Fruit fly (Drosophila melanogaster): ENCODE results near the gene CG8500.

Gene CG8500

dm6 chr3R:9762955-9763931 lies 21.2 kb upstream of the CG8500 start, which contains the start of the genes Snap24 and CG8478 (continued):
- peak; percentile 96 for TF ChIP-seq CG7357 (GFP tag; IDR thresholded peaks at IDR 0.05)
- TF ChIP-seq inv (GFP tag; IDR thresholded peaks at IDR 0.05; ENCODE audit: partially characterized antibody), result peak; percentile 72
- TF ChIP-seq amos (GFP tag; IDR thresholded peaks at IDR 0.05; ENCODE audit: partially characterized antibody), result peak; percentile 88
- TF ChIP-seq CG10267 (tag; optimal IDR thresholded peaks at IDR 0.05), result peak; percentile 93

dm6 chr3R:9767620-9768592 lies 16.5 kb upstream of the CG8500 start, which contains the start of gene Naa80:
Gene Naa80 (plus strand): TSS chr3R:9767834.
- TF ChIP-seq Gsc (GFP tag; IDR thresholded peaks at IDR 0.05), result no peak
- peak; percentile 64 for TF ChIP-seq zfh1 (GFP tag; IDR thresholded peaks at IDR 0.05)
- TF ChIP-seq Ada2b (GFP tag; IDR thresholded peaks at IDR 0.05), result no peak
- TF ChIP-seq pho (GFP tag; optimal IDR thresholded peaks at IDR 0.05), result peak; percentile 76
- TF ChIP-seq ewg (GFP tag; optimal IDR thresholded peaks at IDR 0.05), result peak; percentile 58
- peak; percentile 16 for TF ChIP-seq dmrt11E (tag; optimal IDR thresholded peaks at IDR 0.05)
- TF ChIP-seq dati (GFP tag; IDR thresholded peaks at IDR 0.05), result no peak
- TF ChIP-seq GATAe (GFP tag; conservative IDR thresholded peaks at IDR 0.05), result no peak
- TF ChIP-seq bcd (GFP tag; optimal IDR thresholded peaks at IDR 0.05), result peak; percentile 58
- peak; percentile 51 for TF ChIP-seq cg (GFP tag; optimal IDR thresholded peaks at IDR 0.05)
- peak; percentile 86 for TF ChIP-seq fu2 (GFP tag; optimal IDR thresholded peaks at IDR 0.05)
- no peak for TF ChIP-seq Mrtf (GFP tag; IDR thresholded peaks at IDR 0.05)
- peak; percentile 30; the same call in 1 of the 2 replicates for TF ChIP-seq CG9215 (GFP tag; IDR thresholded peaks at IDR 0.05)
- TF ChIP-seq Scr (GFP tag; IDR thresholded peaks at IDR 0.05; ENCODE audit: partially characterized antibody), result peak; percentile 44; the same call in 1 of the 2 replicates
- TF ChIP-seq grau (tag; optimal IDR thresholded peaks at IDR 0.05), result peak; percentile 53
- TF ChIP-seq CG1602 (GFP tag; optimal IDR thresholded peaks at IDR 0.05), result peak; percentile 21
- peak; percentile 38 for TF ChIP-seq CG12391 (tag; optimal IDR thresholded peaks at IDR 0.05)
- TF ChIP-seq CG12769 (tag; optimal IDR thresholded peaks at IDR 0.05), result peak; percentile 88
- peak; percentile 79 for TF ChIP-seq CG11247 (GFP tag; IDR thresholded peaks at IDR 0.05)
- TF ChIP-seq CG10565 (GFP tag; optimal IDR thresholded peaks at IDR 0.05), result no peak
- TF ChIP-seq Jarid2 (GFP tag; optimal IDR thresholded peaks at IDR 0.05), result no peak
- TF ChIP-seq pnt (GFP tag; optimal IDR thresholded peaks at IDR 0.05), result peak; percentile 44
- peak; percentile 18; the same call in 1 of the 3 replicates for TF ChIP-seq tgo (GFP tag; IDR thresholded peaks at IDR 0.05)
- TF ChIP-seq org-1 (GFP tag; optimal IDR thresholded peaks at IDR 0.05), result no peak
- TF ChIP-seq az2 (GFP tag; optimal IDR thresholded peaks at IDR 0.05), result peak; percentile 44
- no peak for TF ChIP-seq TFAM (GFP tag; optimal IDR thresholded peaks at IDR 0.05)
- TF ChIP-seq CkIIα-i1 (GFP tag; IDR thresholded peaks at IDR 0.05), result no peak
- no peak; the same call in 1 of the 2 replicates for TF ChIP-seq Ravus (GFP tag; IDR thresholded peaks at IDR 0.05)
- TF ChIP-seq CG1024 (GFP tag; IDR thresholded peaks at IDR 0.05), result peak; percentile 48; the same call in 1 of the 2 replicates
- peak; percentile 94 for TF ChIP-seq CG3847 (GFP tag; IDR thresholded peaks at IDR 0.05)
- peak; percentile 53; the same call in 1 of the 3 replicates for TF ChIP-seq H15 (GFP tag; IDR thresholded peaks at IDR 0.05)
- TF ChIP-seq sens-2 (GFP tag; IDR thresholded peaks at IDR 0.05), result no peak
- no peak for TF ChIP-seq CG17612 (GFP tag; IDR thresholded peaks at IDR 0.05)
- TF ChIP-seq CG12299 (tag; optimal IDR thresholded peaks at IDR 0.05), result peak; percentile 31
- TF ChIP-seq CG11504 (tag; optimal IDR thresholded peaks at IDR 0.05), result no peak
- TF ChIP-seq CG14441 (GFP tag; IDR thresholded peaks at IDR 0.05), result peak; percentile 35; the same call in 1 of the 2 replicates
- peak; percentile 54 for TF ChIP-seq kni (GFP tag; optimal IDR thresholded peaks at IDR 0.05)
- TF ChIP-seq sima (GFP tag; optimal IDR thresholded peaks at IDR 0.05), result no peak
- TF ChIP-seq fd3F (GFP tag; optimal IDR thresholded peaks at IDR 0.05), result peak; percentile 17
- TF ChIP-seq ci (GFP tag; IDR thresholded peaks at IDR 0.05), result peak; percentile 85

Measured in whole organism, embryonic.